ENCODE assay signal across 5 worm cellular contexts in the genomic region with DNA sequence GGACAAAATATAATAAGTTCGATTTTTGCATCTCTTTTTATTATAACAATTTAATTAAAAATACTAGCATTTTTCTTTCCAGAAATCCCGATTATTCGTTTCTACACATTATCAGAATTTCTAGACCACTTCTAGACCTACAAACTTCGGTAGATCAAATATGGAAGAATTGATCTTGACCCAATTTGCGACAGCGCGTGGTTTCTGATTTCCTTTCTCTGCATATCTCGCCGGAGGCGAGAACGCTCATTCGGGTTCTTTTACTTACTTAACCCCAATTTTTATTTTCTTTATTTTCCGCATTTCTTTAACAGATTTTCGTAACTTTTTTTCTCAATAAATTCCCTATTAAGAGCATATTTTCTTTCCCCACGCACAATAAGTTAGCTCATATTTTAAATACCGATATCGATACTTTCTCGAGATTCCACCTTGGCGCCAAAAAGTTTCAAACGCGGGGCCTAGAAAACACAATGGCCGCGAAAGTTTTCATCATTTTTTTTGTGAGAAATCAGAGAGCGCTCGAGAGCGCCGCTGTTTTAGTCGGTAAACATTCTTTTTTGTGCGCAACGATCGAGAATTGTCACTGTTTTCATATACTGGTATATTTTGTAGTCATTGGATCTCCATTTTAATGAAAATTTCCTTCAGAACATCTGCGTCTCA.
TF ChIP-seq lines count a peak whose summit lies in the region.

No protein-coding gene starts in this region.

TF ChIP-seq in whole organism, L1 larva, 84 proteins besides CTCF, POLR2A, EP300 and RAD21 (continues in another document):
- TF ChIP-seq dpl-1 (GFP tag; optimal IDR thresholded peaks at IDR 0.05; lab: Kevin White, UChicago) (peak; percentile 71 to 87 (median 85)), nhr-77 (tag; optimal IDR thresholded peaks at IDR 0.05; lab: Kevin White, UChicago) (peak; percentile 11), alr-1 (tag; optimal IDR thresholded peaks at IDR 0.05; lab: Kevin White, UChicago; ENCODE audit: borderline replicate concordance) (no peak), ama-1 (optimal IDR thresholded peaks at IDR 0.05; lab: Kevin White, UChicago) (no peak), unc-62 (GFP tag; optimal IDR thresholded peaks at IDR 0.05; lab: Kevin White, UChicago) (no peak), pag-3 (tag; optimal IDR thresholded peaks at IDR 0.05; lab: Kevin White, UChicago; ENCODE audit: borderline replicate concordance, insufficient read depth) (no peak), lin-35 (GFP tag; optimal IDR thresholded peaks at IDR 0.05; lab: Kevin White, UChicago) (peak; percentile 81 to 91), zag-1 (tag; optimal IDR thresholded peaks at IDR 0.05; lab: Kevin White, UChicago) (no peak), aly-2 (tag; optimal IDR thresholded peaks at IDR 0.05; lab: Kevin White, UChicago) (no peak), skn-1 (tag; optimal IDR thresholded peaks at IDR 0.05; lab: Kevin White, UChicago) (peak; percentile 50), mdl-1 (tag; optimal IDR thresholded peaks at IDR 0.05; lab: Kevin White, UChicago) (no peak), snu-23 (GFP tag; optimal IDR thresholded peaks at IDR 0.05; lab: Kevin White, UChicago) (peak; percentile 45), unc-130 (tag; optimal IDR thresholded peaks at IDR 0.05; lab: Kevin White, UChicago) (peak; percentile 41), efl-1 (optimal IDR thresholded peaks at IDR 0.05; lab: Kevin White, UChicago) (peak; percentile 83 to 92), efl-1 (GFP tag; optimal IDR thresholded peaks at IDR 0.05 in 1 of 2; lab: Kevin White, UChicago) (peak; percentile 86 to 98), elt-3 (tag; optimal IDR thresholded peaks at IDR 0.05; lab: Kevin White, UChicago) (peak in 1 of 6 experiments; percentile 7)

TF ChIP-seq in whole organism, L2 larva, 48 proteins besides CTCF, POLR2A, EP300 and RAD21:
- peak in 1 of 2 experiments; percentile 41 for TF ChIP-seq lsy-2 (tag; optimal IDR thresholded peaks at IDR 0.05; lab: Kevin White, UChicago)
- peak; percentile 68 for TF ChIP-seq nhr-129 (tag; optimal IDR thresholded peaks at IDR 0.05; lab: Kevin White, UChicago)
- no peak for TF ChIP-seq blmp-1 (tag; optimal IDR thresholded peaks at IDR 0.05; lab: Kevin White, UChicago; ENCODE audit: insufficient read depth)
- peak; percentile 24 for TF ChIP-seq crh-2 (tag; optimal IDR thresholded peaks at IDR 0.05; lab: Kevin White, UChicago)
- peak; percentile 79 for TF ChIP-seq gmeb-1 (tag; optimal IDR thresholded peaks at IDR 0.05; lab: Kevin White, UChicago)
- TF ChIP-seq lin-39 (tag; optimal IDR thresholded peaks at IDR 0.05; lab: Kevin White, UChicago) = no peak
- TF ChIP-seq lin-13 (GFP tag; optimal IDR thresholded peaks at IDR 0.05; lab: Kevin White, UChicago) = peak; percentile 25
TF ChIP-seq in whole organism, L2 larva: peak in this region for 5.

TF ChIP-seq in whole organism, L3 larva, 47 proteins besides CTCF, POLR2A, EP300 and RAD21:
- TF ChIP-seq nhr-12 (tag; optimal IDR thresholded peaks at IDR 0.05; lab: Kevin White, UChicago) (no peak), nhr-67 (tag; optimal IDR thresholded peaks at IDR 0.05; lab: Kevin White, UChicago) (no peak), unc-39 (tag; optimal IDR thresholded peaks at IDR 0.05; lab: Kevin White, UChicago) (no peak), daf-12 (tag; optimal IDR thresholded peaks at IDR 0.05; lab: Kevin White, UChicago) (no peak), elt-2 (tag; optimal IDR thresholded peaks at IDR 0.05; lab: Kevin White, UChicago) (no peak), nhr-23 (tag; optimal IDR thresholded peaks at IDR 0.05; lab: Kevin White, UChicago) (peak; percentile 8), lin-15B (tag; optimal IDR thresholded peaks at IDR 0.05; lab: Kevin White, UChicago) (peak; percentile 38), lin-39 (tag; optimal IDR thresholded peaks at IDR 0.05; lab: Kevin White, UChicago) (peak; percentile 4), mml-1 (tag; optimal IDR thresholded peaks at IDR 0.05; lab: Kevin White, UChicago) (no peak), nfya-1 (tag; optimal IDR thresholded peaks at IDR 0.05; lab: Kevin White, UChicago; ENCODE audit: insufficient read depth) (peak; percentile 12), zag-1 (tag; optimal IDR thresholded peaks at IDR 0.05; lab: Kevin White, UChicago) (no peak), fos-1 (tag; optimal IDR thresholded peaks at IDR 0.05; lab: Kevin White, UChicago) (no peak), eor-1 (tag; optimal IDR thresholded peaks at IDR 0.05; lab: Kevin White, UChicago) (no peak), nhr-25 (tag; optimal IDR thresholded peaks at IDR 0.05; lab: Kevin White, UChicago) (peak; percentile 41), ZK546.5 (tag; optimal IDR thresholded peaks at IDR 0.05; lab: Kevin White, UChicago) (no peak), pha-4 (tag; optimal IDR thresholded peaks at IDR 0.05; lab: Kevin White, UChicago) (peak; percentile 65), ama-1 (optimal IDR thresholded peaks at IDR 0.05; lab: Kevin White, UChicago) (no peak), elt-3 (tag; optimal IDR thresholded peaks at IDR 0.05; lab: Kevin White, UChicago) (no peak)

TF ChIP-seq in whole organism, L4 larva, 104 proteins besides CTCF, POLR2A, EP300 and RAD21 (continues in another document):
- peak; percentile 32 for TF ChIP-seq unc-130 (GFP tag; optimal IDR thresholded peaks at IDR 0.05; lab: Kevin White, UChicago)
- TF ChIP-seq arid-1 (GFP tag; conservative IDR thresholded peaks at IDR 0.05; lab: Robert Waterston, UW) = no peak
- TF ChIP-seq T20F7.1 (GFP tag; optimal IDR thresholded peaks at IDR 0.05; lab: Kevin White, UChicago) = no peak
- no peak for TF ChIP-seq rbr-2 (tag; optimal IDR thresholded peaks at IDR 0.05; lab: Kevin White, UChicago)
- peak; percentile 71 for TF ChIP-seq dpl-1 (GFP tag; optimal IDR thresholded peaks at IDR 0.05; lab: Kevin White, UChicago)
- TF ChIP-seq madf-9 (GFP tag; conservative IDR thresholded peaks at IDR 0.05; lab: Robert Waterston, UW) = 0 out of 2 replicates have a peak, but pooled peaks have one; percentile 21
- no peak for TF ChIP-seq vab-7 (GFP tag; IDR thresholded peaks at IDR 0.05; lab: Robert Waterston, UW)
- no peak for TF ChIP-seq dmd-9 (GFP tag; IDR thresholded peaks at IDR 0.05; lab: Robert Waterston, UW)
- TF ChIP-seq mes-2 (tag; optimal IDR thresholded peaks at IDR 0.05; lab: Kevin White, UChicago; ENCODE audit: poor library complexity, severe bottlenecking) = peak; percentile 83
- TF ChIP-seq Y105C5A.15 (GFP tag; IDR thresholded peaks at IDR 0.05; lab: Robert Waterston, UW) = no peak
- TF ChIP-seq F26F4.8 (GFP tag; conservative IDR thresholded peaks at IDR 0.05; lab: Robert Waterston, UW) = no peak
- no peak for TF ChIP-seq php-3 (GFP tag; IDR thresholded peaks at IDR 0.05; lab: Robert Waterston, UW)
- TF ChIP-seq ceh-20 (GFP tag; IDR thresholded peaks at IDR 0.05; lab: Robert Waterston, UW) = no peak
- no peak for TF ChIP-seq set-16 (GFP tag; IDR thresholded peaks at IDR 0.05; lab: Robert Waterston, UW)
- no peak for TF ChIP-seq lin-38 (GFP tag; IDR thresholded peaks at IDR 0.05; lab: Robert Waterston, UW)
- no peak for TF ChIP-seq lsy-2 (tag; optimal IDR thresholded peaks at IDR 0.05; lab: Kevin White, UChicago)
- no peak for TF ChIP-seq lin-1 (GFP tag; IDR thresholded peaks at IDR 0.05; lab: Robert Waterston, UW)
- no peak for TF ChIP-seq ztf-7 (tag; optimal IDR thresholded peaks at IDR 0.05; lab: Kevin White, UChicago)
- TF ChIP-seq ztf-11 (tag; optimal IDR thresholded peaks at IDR 0.05; lab: Kevin White, UChicago) = no peak
- no peak for TF ChIP-seq Y48G9A.11 (GFP tag; IDR thresholded peaks at IDR 0.05; lab: Robert Waterston, UW)
- TF ChIP-seq fos-1 (tag; optimal IDR thresholded peaks at IDR 0.05; lab: Kevin White, UChicago) = no peak
- TF ChIP-seq hmg-1.1 (GFP tag; IDR thresholded peaks at IDR 0.05; lab: Robert Waterston, UW) = 0 out of 2 replicates have a peak, but pooled peaks have one; percentile 5
- no peak for TF ChIP-seq nhr-11 (tag; optimal IDR thresholded peaks at IDR 0.05; lab: Kevin White, UChicago)
- peak; percentile 6 for TF ChIP-seq nhr-6 (tag; optimal IDR thresholded peaks at IDR 0.05; lab: Kevin White, UChicago)

TF ChIP-seq in whole organism, young adult, 124 proteins besides CTCF, POLR2A, EP300 and RAD21 (continues in another document):
- TF ChIP-seq lsl-1 (GFP tag; optimal IDR thresholded peaks at IDR 0.05; lab: Kevin White, UChicago) (peak; percentile 20), die-1 (tag; optimal IDR thresholded peaks at IDR 0.05; lab: Kevin White, UChicago) (no peak), gei-17 (GFP tag; optimal IDR thresholded peaks at IDR 0.05; lab: Kevin White, UChicago) (no peak), tbx-9 (tag; optimal IDR thresholded peaks at IDR 0.05; lab: Kevin White, UChicago; ENCODE audit: borderline replicate concordance) (no peak), ZK185.1 (tag; optimal IDR thresholded peaks at IDR 0.05; lab: Kevin White, UChicago; ENCODE audit: poor library complexity, severe bottlenecking) (peak; percentile 24), tbp1 (GFP tag; optimal IDR thresholded peaks at IDR 0.05; lab: Kevin White, UChicago) (no peak), K12H6.12 (tag; optimal IDR thresholded peaks at IDR 0.05; lab: Kevin White, UChicago) (no peak), ztf-3 (GFP tag; optimal IDR thresholded peaks at IDR 0.05; lab: Kevin White, UChicago) (no peak), bed-1 (GFP tag; IDR thresholded peaks at IDR 0.05; lab: Robert Waterston, UW) (no peak), lin-54 (GFP tag; optimal IDR thresholded peaks at IDR 0.05; lab: Kevin White, UChicago) (peak; percentile 48), ztf-22 (GFP tag; optimal IDR thresholded peaks at IDR 0.05; lab: Kevin White, UChicago) (no peak), lin-26 (GFP tag; IDR thresholded peaks at IDR 0.05; lab: Robert Waterston, UW) (no peak), let-607 (tag; optimal IDR thresholded peaks at IDR 0.05; lab: Kevin White, UChicago) (no peak), ceh-58 (GFP tag; IDR thresholded peaks at IDR 0.05; lab: Robert Waterston, UW) (no peak), let-526 (GFP tag; IDR thresholded peaks at IDR 0.05; lab: Robert Waterston, UW) (no peak), dpl-1 (GFP tag; optimal IDR thresholded peaks at IDR 0.05; lab: Kevin White, UChicago) (peak; percentile 56), nfya-2 (GFP tag; IDR thresholded peaks at IDR 0.05; lab: Robert Waterston, UW) (no peak), madf-6 (GFP tag; IDR thresholded peaks at IDR 0.05; lab: Robert Waterston, UW) (peak; percentile 91), pbrm-1 (GFP tag; IDR thresholded peaks at IDR 0.05; lab: Robert Waterston, UW) (peak; percentile 20; the same call in 1 of the 2 replicates), F10E7.11 (tag; optimal IDR thresholded peaks at IDR 0.05; lab: Kevin White, UChicago) (no peak), lsy-27 (tag; optimal IDR thresholded peaks at IDR 0.05; lab: Kevin White, UChicago; ENCODE audit: borderline replicate concordance, insufficient read depth) (no peak), cebp-1 (GFP tag; IDR thresholded peaks at IDR 0.05; lab: Robert Waterston, UW) (no peak), cebp-1 (tag; optimal IDR thresholded peaks at IDR 0.05; lab: Kevin White, UChicago) (no peak), zfh-2 (GFP tag; conservative IDR thresholded peaks at IDR 0.05; lab: Robert Waterston, UW) (no peak), mcd-1 (GFP tag; IDR thresholded peaks at IDR 0.05; lab: Robert Waterston, UW) (no peak), ekl-4 (GFP tag; IDR thresholded peaks at IDR 0.05; lab: Robert Waterston, UW) (no peak), unc-62 (GFP tag; optimal IDR thresholded peaks at IDR 0.05; lab: Kevin White, UChicago) (no peak)
